Worm (Caenorhabditis elegans) whole organism, L4 larva: ENCODE results near the gene gur-5.

ENCODE experiments used
- D1046.2 ChIP-seq: fragments of 200-800 bp; sonication (Bioruptor generic); IDR thresholded peaks from 2 replicates; pipeline ENCODE4 v1.3.6; 2022; ENCODE audit warnings: missing genetic modification characterization, missing compliant biosample characterization
- aly-2 ChIP-seq: sonication (generic microtip); optimal IDR thresholded peaks from 2 replicates; lab custom pipeline; 2018; ENCODE audit warnings: missing biosample characterization, missing genetic modification characterization
- fkh-10 ChIP-seq: fragments of 150-350 bp; optimal IDR thresholded peaks from 2 replicates; lab custom pipeline; 2014; ENCODE audit warnings: missing biosample characterization, missing genetic modification reagents, missing genetic modification characterization
- hlh-11 ChIP-seq: fragments of 200-800 bp; sonication (Bioruptor generic); optimal IDR thresholded peaks from 2 replicates; lab custom pipeline; 2018; ENCODE audit warnings: mild to moderate bottlenecking, missing genetic modification characterization, missing compliant biosample characterization
- jun-1 ChIP-seq: fragments of 150-350 bp; optimal IDR thresholded peaks from 2 replicates; lab custom pipeline; 2014; ENCODE audit warnings: missing biosample characterization, missing genetic modification reagents, missing genetic modification characterization
- nhr-76 ChIP-seq: fragments of 150-350 bp; optimal IDR thresholded peaks from 2 replicates; lab custom pipeline; 2014; ENCODE audit warnings: missing biosample characterization, missing genetic modification characterization
- set-16 ChIP-seq: fragments of 200-800 bp; sonication (Bioruptor generic); IDR thresholded peaks from 2 replicates; pipeline ENCODE4 v1.3.6; 2022; ENCODE audit warnings: missing genetic modification reagents, missing genetic modification characterization, missing compliant biosample characterization
- snpc-4 ChIP-seq: fragments of 150-350 bp; optimal IDR thresholded peaks from 2 replicates; lab custom pipeline; 2014; ENCODE audit warnings: missing biosample characterization, missing genetic modification characterization
- spr-3 ChIP-seq: fragments of 200-800 bp; sonication (Bioruptor generic); optimal IDR thresholded peaks from 2 replicates; lab custom pipeline; 2018; ENCODE audit warnings: mild to moderate bottlenecking, missing genetic modification characterization, missing compliant biosample characterization
- unc-130 ChIP-seq: sonication (generic microtip); optimal IDR thresholded peaks from 2 replicates; lab custom pipeline; 2016; ENCODE audit warnings: missing genetic modification reagents, missing genetic modification characterization, missing compliant biosample characterization
- zip-2 ChIP-seq: fragments of 150-350 bp; optimal IDR thresholded peaks from 2 replicates; lab custom pipeline; 2014; ENCODE audit warnings: missing biosample characterization, missing genetic modification characterization
- ztf-11 ChIP-seq: fragments of 150-350 bp; optimal IDR thresholded peaks from 2 replicates; lab custom pipeline; 2014; ENCODE audit warnings: missing biosample characterization, missing genetic modification characterization

DNA sequence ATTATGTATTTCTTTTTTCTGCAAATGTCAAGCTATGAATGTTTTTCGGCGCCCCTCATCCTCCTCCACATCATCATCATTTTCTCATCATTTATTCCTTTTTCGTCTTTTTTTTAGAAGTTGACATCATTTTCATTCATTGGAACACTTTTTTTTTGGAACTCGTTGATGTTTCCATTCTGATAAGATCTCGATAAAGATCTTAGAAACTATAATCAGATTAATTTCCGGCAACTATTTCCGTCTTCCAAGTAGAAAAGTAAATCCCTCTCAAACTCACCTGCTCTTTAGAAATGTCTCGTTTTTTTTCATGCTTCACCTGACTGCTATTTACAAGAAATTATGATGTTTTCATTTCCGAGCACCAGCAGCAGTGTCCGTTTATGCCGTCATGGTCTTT lies 43.8 kb downstream of the gur-5 start:
- TF ChIP-seq zip-2 (tag; lab: Kevin White, UChicago) (no peak), fkh-10 (GFP tag; lab: Kevin White, UChicago) (no peak), hlh-11 (tag; lab: Kevin White, UChicago) (no peak), aly-2 (tag; lab: Kevin White, UChicago) (no peak), unc-130 (GFP tag; lab: Kevin White, UChicago) (no peak), nhr-76 (tag; lab: Kevin White, UChicago) (no peak), ztf-11 (tag; lab: Kevin White, UChicago) (no peak), D1046.2 (no peak), snpc-4 (tag; lab: Kevin White, UChicago) (no peak), spr-3 (GFP tag; lab: Kevin White, UChicago) (no peak), set-16 (GFP tag; lab: Robert Waterston, UW) (no peak), jun-1 (tag; lab: Kevin White, UChicago) (no peak)
